Fruit fly (Drosophila melanogaster) whole organism, embryonic: ENCODE data around the gene CG17221.

Source experiments
- Atf3 ChIP-seq: fragments of 200-800 bp; sonication (Bioruptor generic); optimal IDR thresholded peaks from 3 replicates; lab custom pipeline; 2016; ENCODE audit warnings: missing biosample characterization, missing genetic modification characterization
- CG10209 ChIP-seq: fragments of 200-800 bp; sonication (Bioruptor generic); optimal IDR thresholded peaks from 3 replicates; lab custom pipeline; 2017; ENCODE audit warnings: missing biosample characterization, mild to moderate bottlenecking, missing genetic modification characterization, missing genetic modification reagents
- CG14014 ChIP-seq: fragments of 200-800 bp; sonication (Bioruptor generic); IDR thresholded peaks from 2 replicates; pipeline ENCODE4 v1.3.6; 2022; ENCODE audit warnings: missing biosample characterization, missing genetic modification characterization
- CG14710 ChIP-seq: fragments of 200-800 bp; sonication (Bioruptor generic); optimal IDR thresholded peaks from 3 replicates; lab custom pipeline; 2019; ENCODE audit warnings: missing biosample characterization, mild to moderate bottlenecking, missing genetic modification characterization, moderate library complexity
- CG15073 ChIP-seq: fragments of 200-800 bp; sonication (Bioruptor generic); optimal IDR thresholded peaks from 2 replicates; lab custom pipeline; 2016; ENCODE audit warnings: missing biosample characterization, missing genetic modification characterization
- CG15601 ChIP-seq: fragments of 200-800 bp; sonication (Bioruptor generic); optimal IDR thresholded peaks from 3 replicates; lab custom pipeline; 2019; ENCODE audit warnings: missing biosample characterization, mild to moderate bottlenecking, missing genetic modification characterization, moderate library complexity
- CG17328 ChIP-seq: fragments of 200-800 bp; sonication (Bioruptor generic); IDR thresholded peaks from 2 replicates; pipeline ENCODE4 v1.3.6; 2022; ENCODE audit warnings: missing biosample characterization, missing genetic modification characterization
- CG2120 ChIP-seq: fragments of 200-800 bp; sonication (Bioruptor generic); optimal IDR thresholded peaks from 3 replicates; lab custom pipeline; 2016; ENCODE audit warnings: missing biosample characterization, missing genetic modification characterization
- CG3163 ChIP-seq: fragments of 200-800 bp; sonication (Bioruptor generic); optimal IDR thresholded peaks from 3 replicates; lab custom pipeline; 2016; ENCODE audit warnings: missing biosample characterization, missing genetic modification characterization
- CG32532 ChIP-seq: fragments of 200-800 bp; sonication (Bioruptor generic); IDR thresholded peaks from 2 replicates; pipeline ENCODE4 v1.3.6; 2022; ENCODE audit warnings: missing biosample characterization, missing genetic modification characterization
- CG4360 ChIP-seq: fragments of 200-800 bp; sonication (Bioruptor generic); IDR thresholded peaks from 2 replicates; pipeline ENCODE4 v1.3.6; 2022; ENCODE audit warnings: missing biosample characterization, missing genetic modification characterization
- CG4404 ChIP-seq: fragments of 200-800 bp; sonication (Bioruptor generic); IDR thresholded peaks from 2 replicates; pipeline ENCODE4 v1.3.6; 2022; ENCODE audit warnings: missing biosample characterization, missing genetic modification characterization
- CG5953 ChIP-seq: fragments of 200-800 bp; sonication (Bioruptor generic); IDR thresholded peaks from 2 replicates; pipeline ENCODE4 v1.3.6; 2022; ENCODE audit warnings: missing biosample characterization, missing genetic modification characterization
- CG6272 ChIP-seq: fragments of 200-800 bp; sonication (Bioruptor generic); IDR thresholded peaks from 2 replicates; pipeline ENCODE4 v1.3.6; 2022; ENCODE audit warnings: missing biosample characterization, missing genetic modification characterization
- CG6854 ChIP-seq: fragments of 200-800 bp; sonication (Bioruptor generic); optimal IDR thresholded peaks from 3 replicates; lab custom pipeline; 2017; ENCODE audit warnings: missing biosample characterization, mild to moderate bottlenecking, missing genetic modification characterization
- CG8089 ChIP-seq: fragments of 200-800 bp; sonication (Bioruptor generic); optimal IDR thresholded peaks from 3 replicates; lab custom pipeline; 2016; ENCODE audit warnings: missing biosample characterization, missing genetic modification characterization
- CG9215 ChIP-seq: fragments of 200-800 bp; sonication (Bioruptor generic); IDR thresholded peaks from 2 replicates; pipeline ENCODE4 v1.3.6; 2022; ENCODE audit warnings: missing biosample characterization, missing genetic modification characterization
- CG9609 ChIP-seq: fragments of 200-800 bp; sonication (Bioruptor generic); optimal IDR thresholded peaks from 3 replicates; lab custom pipeline; 2016; ENCODE audit warnings: missing biosample characterization, missing genetic modification characterization
- CG9727 ChIP-seq: fragments of 200-800 bp; sonication (Bioruptor generic); optimal IDR thresholded peaks from 3 replicates; lab custom pipeline; 2017; ENCODE audit warnings: missing biosample characterization, mild to moderate bottlenecking, missing genetic modification characterization
- CG9797 ChIP-seq: fragments of 200-800 bp; sonication (Bioruptor generic); optimal IDR thresholded peaks from 3 replicates; lab custom pipeline; 2018; ENCODE audit warnings: missing biosample characterization, mild to moderate bottlenecking, missing genetic modification characterization
- CkIIα-i1 ChIP-seq: fragments of 200-800 bp; sonication (Bioruptor generic); IDR thresholded peaks from 2 replicates; pipeline ENCODE4 v1.3.6; 2022; ENCODE audit warnings: missing biosample characterization, missing genetic modification characterization
- D ChIP-seq, 2 experiments: fragments of 200-800 bp in 1 of 2; fragments of >200 bp in 1 of 2; sonication (Bioruptor generic) in 1 of 2; optimal IDR thresholded peaks; 2 replicates in 1 of 2; 3 replicates in 1 of 2; lab custom pipeline; 2017; ENCODE audit warnings: mild to moderate bottlenecking in 1 of 2, missing biosample characterization in 1 of 2, missing genetic modification characterization in 1 of 2, missing genetic modification reagents in 1 of 2
- Ets97D ChIP-seq: fragments of 200-800 bp; sonication (Bioruptor generic); optimal IDR thresholded peaks from 3 replicates; lab custom pipeline; 2016; ENCODE audit warnings: missing biosample characterization, missing genetic modification characterization
- Lim3 ChIP-seq: fragments of 200-800 bp; sonication (Bioruptor generic); IDR thresholded peaks from 2 replicates; pipeline ENCODE4 v1.3.6; 2022; ENCODE audit warnings: missing biosample characterization, missing genetic modification characterization
- Lpt ChIP-seq: fragments of >200 bp; optimal IDR thresholded peaks from 2 replicates; lab custom pipeline; 2018; ENCODE audit warnings: missing biosample characterization, missing genetic modification characterization
- MBD-R2 ChIP-seq: fragments of 200-800 bp; sonication (Bioruptor generic); IDR thresholded peaks from 2 replicates; pipeline ENCODE4 v1.3.6; 2022; ENCODE audit warnings: missing biosample characterization, missing genetic modification characterization
- Mad ChIP-seq: fragments of 200-800 bp; sonication (Bioruptor generic); optimal IDR thresholded peaks from 2 replicates; lab custom pipeline; 2016; ENCODE audit warnings: missing biosample characterization, missing genetic modification characterization
- NC2α ChIP-seq: fragments of 200-800 bp; sonication (Bioruptor generic); optimal IDR thresholded peaks from 2 replicates; lab custom pipeline; 2016; ENCODE audit warnings: missing biosample characterization, missing genetic modification characterization
- Opbp ChIP-seq: fragments of 200-800 bp; sonication (Bioruptor generic); IDR thresholded peaks from 3 replicates; pipeline ENCODE4 v1.3.6; 2022; ENCODE audit warnings: missing biosample characterization, missing genetic modification characterization; ENCODE audit not compliant: partially characterized antibody
- Ravus ChIP-seq: fragments of 200-800 bp; sonication (Bioruptor generic); IDR thresholded peaks from 2 replicates; pipeline ENCODE4 v1.3.6; 2022; ENCODE audit warnings: missing biosample characterization, missing genetic modification characterization
- Rfx ChIP-seq: fragments of 200-800 bp; sonication (Bioruptor generic); IDR thresholded peaks from 2 replicates; pipeline ENCODE4 v1.3.6; 2022; ENCODE audit warnings: missing biosample characterization, missing genetic modification characterization
- Ssrp ChIP-seq: fragments of 200-800 bp; sonication (Bioruptor generic); optimal IDR thresholded peaks from 2 replicates; lab custom pipeline; 2018; ENCODE audit warnings: missing biosample characterization, mild to moderate bottlenecking, missing genetic modification characterization, moderate library complexity
- Vsx1 ChIP-seq: fragments of 200-800 bp; sonication (Bioruptor generic); optimal IDR thresholded peaks from 2 replicates; lab custom pipeline; 2017; ENCODE audit warnings: missing biosample characterization, mild to moderate bottlenecking, missing genetic modification characterization, missing genetic modification reagents
- Xbp1 ChIP-seq: fragments of 200-800 bp; sonication (Bioruptor generic); optimal IDR thresholded peaks from 3 replicates; lab custom pipeline; 2016; ENCODE audit warnings: missing biosample characterization, mild to moderate bottlenecking, missing genetic modification characterization
- ash1 ChIP-seq: fragments of 200-800 bp; sonication (Bioruptor generic); optimal IDR thresholded peaks from 2 replicates; lab custom pipeline; 2018; ENCODE audit warnings: missing biosample characterization, mild to moderate bottlenecking, missing genetic modification characterization
- bigmax ChIP-seq: fragments of 200-800 bp; sonication (Bioruptor generic); optimal IDR thresholded peaks from 2 replicates; lab custom pipeline; 2018; ENCODE audit warnings: missing biosample characterization, mild to moderate bottlenecking, missing genetic modification characterization
- disco-r ChIP-seq: fragments of 200-800 bp; sonication (Bioruptor generic); optimal IDR thresholded peaks from 2 replicates; lab custom pipeline; 2016; ENCODE audit warnings: missing biosample characterization, missing genetic modification characterization
- dm ChIP-seq: fragments of 200-800 bp; sonication (Bioruptor generic); optimal IDR thresholded peaks from 3 replicates; lab custom pipeline; 2016; ENCODE audit warnings: missing biosample characterization, missing genetic modification characterization
- gce ChIP-seq: fragments of 200-800 bp; sonication (Bioruptor generic); IDR thresholded peaks from 3 replicates; pipeline ENCODE4 v1.3.6; 2022; ENCODE audit warnings: missing biosample characterization, missing genetic modification characterization
- gro ChIP-seq: fragments of 200-800 bp; sonication (Bioruptor generic); optimal IDR thresholded peaks from 2 replicates; lab custom pipeline; 2016; ENCODE audit warnings: missing biosample characterization, missing genetic modification characterization
- gt ChIP-seq: fragments of 200-800 bp; sonication (Bioruptor generic); IDR thresholded peaks from 2 replicates; pipeline ENCODE4 v1.3.6; 2022; ENCODE audit warnings: missing biosample characterization, missing genetic modification characterization
- hbn ChIP-seq: fragments of 200-800 bp; sonication (Bioruptor generic); IDR thresholded peaks from 2 replicates; pipeline ENCODE4 v1.3.6; 2022; ENCODE audit warnings: missing biosample characterization, missing genetic modification characterization; ENCODE audit not compliant: partially characterized antibody
- klu ChIP-seq: fragments of 200-800 bp; sonication (Bioruptor generic); IDR thresholded peaks from 2 replicates; pipeline ENCODE4 v1.3.6; 2022; ENCODE audit warnings: missing biosample characterization, missing genetic modification characterization
- nmo ChIP-seq: fragments of 200-800 bp; sonication (Bioruptor generic); optimal IDR thresholded peaks from 2 replicates; lab custom pipeline; 2018; ENCODE audit warnings: missing biosample characterization, mild to moderate bottlenecking, missing genetic modification characterization, moderate library complexity
- oc ChIP-seq: fragments of 200-800 bp; sonication (Bioruptor generic); optimal IDR thresholded peaks from 2 replicates; lab custom pipeline; 2018; ENCODE audit warnings: missing biosample characterization, mild to moderate bottlenecking, missing genetic modification characterization, moderate library complexity
- sc ChIP-seq, 3 experiments: fragments of >200 bp in 2 of 3; fragments of 200-800 bp in 1 of 3; sonication (Bioruptor generic) in 1 of 3; optimal IDR thresholded peaks; 2 replicates in 2 of 3; 3 replicates in 1 of 3; lab custom pipeline; 2017; ENCODE audit warnings: mild to moderate bottlenecking in 1 of 3, missing biosample characterization in 1 of 3, missing genetic modification characterization in 1 of 3, missing genetic modification reagents in 1 of 3
- sob ChIP-seq: fragments of 200-800 bp; sonication (Bioruptor generic); IDR thresholded peaks from 2 replicates; pipeline ENCODE4 v1.3.6; 2022; ENCODE audit warnings: missing biosample characterization, missing genetic modification characterization
- unc-4 ChIP-seq: fragments of 200-800 bp; sonication (Bioruptor generic); IDR thresholded peaks from 2 replicates; pipeline ENCODE4 v1.3.6; 2022; ENCODE audit warnings: missing biosample characterization, missing genetic modification characterization; ENCODE audit not compliant: partially characterized antibody
- vfl ChIP-seq: fragments of 200-800 bp; sonication (Bioruptor generic); optimal IDR thresholded peaks from 2 replicates; lab custom pipeline; 2016; ENCODE audit warnings: missing biosample characterization, missing genetic modification characterization
- wdn ChIP-seq: fragments of 200-800 bp; sonication (Bioruptor generic); IDR thresholded peaks from 2 replicates; pipeline ENCODE4 v1.3.6; 2022; ENCODE audit warnings: missing biosample characterization, missing genetic modification characterization

Gene CG17221

DNA sequence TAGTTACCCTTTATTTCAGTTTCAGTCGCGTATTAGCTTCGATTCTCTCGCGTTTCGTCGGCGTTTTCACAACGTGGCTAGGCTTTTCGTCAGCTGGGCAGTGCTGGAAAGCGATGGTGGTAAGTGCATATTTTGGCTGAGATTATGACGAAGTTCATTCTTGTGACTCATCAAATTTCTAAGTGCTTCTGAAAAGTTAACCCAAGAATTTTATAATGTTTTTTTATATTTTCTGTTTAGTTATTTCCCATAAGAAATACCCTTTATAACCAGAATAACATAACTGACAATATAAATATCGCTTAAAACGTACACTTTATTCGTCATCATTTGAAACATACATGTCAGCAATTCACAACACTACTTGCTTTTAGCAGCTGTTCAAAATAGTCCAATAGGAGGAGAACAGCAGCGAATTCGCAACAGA lies 2.6 kb upstream of the CG17221 start, which contains the start of the genes CG17260 and SerRS (continued):
- TF ChIP-seq CG15073 (GFP tag; lab: Kevin White, UChicago) (peak; percentile 67), CG4360 (GFP tag; lab: Robert Waterston, UW) (no peak), vfl (GFP tag; lab: Kevin White, UChicago) (peak; percentile 92), NC2α (peak; percentile 73), CG9215 (GFP tag; lab: Robert Waterston, UW) (peak; percentile 94), CG4404 (peak; percentile 94), Ravus (GFP tag; lab: Robert Waterston, UW) (peak; percentile 78), D (optimal IDR thresholded peaks at IDR 0.05; lab: Kevin White, UChicago) (no peak), D (GFP tag; optimal IDR thresholded peaks at IDR 0.05; lab: Kevin White, UChicago) (peak; percentile 76), Ets97D (GFP tag; lab: Kevin White, UChicago) (peak; percentile 80), ash1 (GFP tag; lab: Kevin White, UChicago) (peak; percentile 8), Atf3 (peak; percentile 89), CG9609 (peak; percentile 85), klu (peak; percentile 94), Ssrp (tag; lab: Kevin White, UChicago) (peak; percentile 92), Lim3 (GFP tag; lab: Robert Waterston, UW) (peak; percentile 57; the same call in 1 of the 2 replicates), bigmax (GFP tag; lab: Kevin White, UChicago) (no peak), Mad (GFP tag; lab: Kevin White, UChicago) (peak; percentile 93), CG6854 (GFP tag; lab: Kevin White, UChicago) (peak; percentile 52), CG10209 (GFP tag; lab: Kevin White, UChicago) (peak; percentile 91), CG32532 (GFP tag; lab: Robert Waterston, UW) (peak; percentile 94), Rfx (GFP tag; lab: Robert Waterston, UW) (peak; percentile 94), CG9727 (GFP tag; lab: Kevin White, UChicago) (peak; percentile 86), Lpt (GFP tag; lab: Kevin White, UChicago) (no peak), CG5953 (peak; percentile 63; the same call in 1 of the 2 replicates), CG8089 (peak; percentile 83), gro (GFP tag; lab: Kevin White, UChicago) (peak; percentile 92), CG3163 (peak; percentile 73), sc (optimal IDR thresholded peaks at IDR 0.05; lab: Kevin White, UChicago) (no peak), sc (GFP tag; optimal IDR thresholded peaks at IDR 0.05; lab: Kevin White, UChicago) (no peak), disco-r (GFP tag; lab: Kevin White, UChicago) (peak; percentile 85), dm (GFP tag; lab: Kevin White, UChicago) (peak; percentile 94), gce (peak; percentile 63; the same call in 1 of the 3 replicates), sob (GFP tag; lab: Robert Waterston, UW) (peak; percentile 97), nmo (GFP tag; lab: Kevin White, UChicago) (peak; percentile 96), Vsx1 (GFP tag; lab: Kevin White, UChicago) (no peak), CG6272 (GFP tag; lab: Robert Waterston, UW) (peak; percentile 93), CkIIα-i1 (no peak), CG17328 (GFP tag; lab: Robert Waterston, UW) (peak; percentile 81), Opbp (GFP tag; lab: Robert Waterston, UW) (no peak), CG14710 (tag; lab: Kevin White, UChicago) (peak; percentile 91), Xbp1 (GFP tag; lab: Kevin White, UChicago) (peak; percentile 96), hbn (GFP tag; lab: Robert Waterston, UW) (peak; percentile 50), unc-4 (peak; percentile 56), CG9797 (GFP tag; lab: Kevin White, UChicago) (peak; percentile 17), MBD-R2 (GFP tag; lab: Robert Waterston, UW) (peak; percentile 98), gt (peak; percentile 75; the same call in 1 of the 2 replicates), wdn (GFP tag; lab: Robert Waterston, UW) (peak; percentile 88), CG2120 (GFP tag; lab: Kevin White, UChicago) (peak; percentile 98), oc (tag; lab: Kevin White, UChicago) (no peak), CG14014 (GFP tag; lab: Robert Waterston, UW) (peak; percentile 91), CG15601 (tag; lab: Kevin White, UChicago) (peak; percentile 87)
